Fruit fly (Drosophila melanogaster) whole organism, wandering third instar larva: ENCODE results near the gene CG11723.

Experiments
- Abd-B ChIP-seq: fragments of >200 bp; optimal IDR thresholded peaks from 2 replicates; lab custom pipeline; 2017; ENCODE audit warnings: missing biosample characterization, missing genetic modification characterization
- CG32264 ChIP-seq: fragments of 200-800 bp; sonication (Bioruptor generic); optimal IDR thresholded peaks from 2 replicates; lab custom pipeline; 2016; ENCODE audit warnings: missing biosample characterization, missing genetic modification characterization
- CG9705 ChIP-seq: fragments of 200-800 bp; sonication (Bioruptor generic); optimal IDR thresholded peaks from 2 replicates; lab custom pipeline; 2018; ENCODE audit warnings: missing biosample characterization, mild to moderate bottlenecking, missing genetic modification characterization
- CrebA ChIP-seq: fragments of 200-800 bp; sonication (Bioruptor generic); optimal IDR thresholded peaks from 2 replicates; lab custom pipeline; 2016; ENCODE audit warnings: missing biosample characterization, mild to moderate bottlenecking, missing genetic modification characterization, borderline replicate concordance
- Dfd ChIP-seq: fragments of >200 bp; optimal IDR thresholded peaks from 2 replicates; lab custom pipeline; 2017; ENCODE audit warnings: missing biosample characterization, missing genetic modification characterization
- Dif ChIP-seq: fragments of 200-275, 200-300 bp; sonication (Bioruptor generic); optimal IDR thresholded peaks from 2 replicates; lab custom pipeline; 2018; ENCODE audit warnings: missing biosample characterization, missing genetic modification characterization; ENCODE audit not compliant: partially characterized antibody
- GATAd ChIP-seq: sonication (Bioruptor generic); optimal IDR thresholded peaks from 2 replicates; lab custom pipeline; 2016; ENCODE audit warnings: missing biosample characterization, missing genetic modification characterization
- HLH106 ChIP-seq: fragments of 200-800 bp; optimal IDR thresholded peaks from 3 replicates; lab custom pipeline; 2019; ENCODE audit warnings: missing biosample characterization, mild to moderate bottlenecking, missing genetic modification characterization, moderate library complexity
- Hnf4 ChIP-seq: fragments of 200-800 bp; sonication (Bioruptor generic); optimal IDR thresholded peaks from 2 replicates; lab custom pipeline; 2016; ENCODE audit warnings: missing biosample characterization, mild to moderate bottlenecking, missing genetic modification characterization
- Hr78 ChIP-seq: fragments of >200 bp; optimal IDR thresholded peaks from 2 replicates; lab custom pipeline; 2017; ENCODE audit warnings: missing biosample characterization, missing genetic modification characterization
- Hr83 ChIP-seq: fragments of 200-300 bp; sonication (Bioruptor generic); optimal IDR thresholded peaks from 2 replicates; lab custom pipeline; 2016; ENCODE audit warnings: missing biosample characterization, mild to moderate bottlenecking, missing genetic modification characterization, moderate library complexity; ENCODE audit not compliant: poor library complexity, severe bottlenecking
- Jra ChIP-seq: sonication (Bioruptor generic); optimal IDR thresholded peaks from 2 replicates; lab custom pipeline; 2016; ENCODE audit warnings: missing biosample characterization, missing genetic modification characterization
- Mio ChIP-seq: sonication (Bioruptor generic); optimal IDR thresholded peaks from 2 replicates; lab custom pipeline; 2016; ENCODE audit warnings: missing biosample characterization, missing genetic modification characterization
- Myc ChIP-seq: fragments of >200 bp; optimal IDR thresholded peaks from 2 replicates; lab custom pipeline; 2017
- N ChIP-seq: fragments of >200 bp; optimal IDR thresholded peaks from 2 replicates; lab custom pipeline; 2018; ENCODE audit warnings: missing biosample characterization, missing external identifiers, missing genetic modification characterization
- OdsH ChIP-seq: fragments of 200-800 bp; sonication (Bioruptor generic); optimal IDR thresholded peaks from 2 replicates; lab custom pipeline; 2016; ENCODE audit warnings: missing biosample characterization, mild to moderate bottlenecking, missing genetic modification characterization
- Rel ChIP-seq, 2 experiments: fragments of 200-800 bp; sonication (Bioruptor generic) in 1 of 2; optimal IDR thresholded peaks; 2 replicates in 1 of 2; 3 replicates in 1 of 2; lab custom pipeline; 2016 to 2019; ENCODE audit warnings: mild to moderate bottlenecking in 2 of 2, missing biosample characterization in 2 of 2, missing genetic modification characterization in 2 of 2, moderate library complexity in 1 of 2
- Sp1 ChIP-seq: fragments of 200-800 bp; sonication (Bioruptor generic); optimal IDR thresholded peaks from 3 replicates; lab custom pipeline; 2019; ENCODE audit warnings: missing biosample characterization, mild to moderate bottlenecking, missing genetic modification characterization, moderate library complexity
- Vsx2 ChIP-seq: fragments of 200-300, 225-300 bp; sonication (Bioruptor generic); optimal IDR thresholded peaks from 2 replicates; lab custom pipeline; 2018; ENCODE audit warnings: missing biosample characterization, missing genetic modification characterization; ENCODE audit not compliant: partially characterized antibody
- br ChIP-seq: fragments of 200-800 bp; sonication (Bioruptor generic); optimal IDR thresholded peaks from 2 replicates; lab custom pipeline; 2016; ENCODE audit warnings: missing biosample characterization, missing genetic modification characterization
- brk ChIP-seq: fragments of 200-800 bp; sonication (Bioruptor generic); optimal IDR thresholded peaks from 2 replicates; lab custom pipeline; 2016; ENCODE audit warnings: missing biosample characterization, mild to moderate bottlenecking, missing genetic modification characterization
- dl ChIP-seq, 2 experiments: fragments of 175-275, 200-275 bp in 1 of 2; fragments of 200-275 bp in 1 of 2; sonication (Bioruptor generic); optimal IDR thresholded peaks; lab custom pipeline; 2018; ENCODE audit warnings: mild to moderate bottlenecking in 2 of 2, missing biosample characterization in 2 of 2, missing genetic modification characterization in 2 of 2, moderate library complexity in 2 of 2; ENCODE audit not compliant: partially characterized antibody in 2 of 2, insufficient read depth in 1 of 2
- dmrt93B ChIP-seq: fragments of 200-800 bp; sonication (Bioruptor generic); optimal IDR thresholded peaks from 2 replicates; lab custom pipeline; 2018; ENCODE audit warnings: missing biosample characterization, mild to moderate bottlenecking, missing genetic modification characterization
- dsf ChIP-seq: sonication (Bioruptor generic); optimal IDR thresholded peaks from 2 replicates; lab custom pipeline; 2016; ENCODE audit warnings: missing biosample characterization, missing genetic modification characterization, borderline replicate concordance
- ey ChIP-seq: fragments of 200-800 bp; sonication (Bioruptor generic); optimal IDR thresholded peaks from 2 replicates; lab custom pipeline; 2016; ENCODE audit warnings: missing biosample characterization, missing genetic modification characterization
- foxo ChIP-seq, 2 experiments: fragments of 200-800 bp; sonication (Bioruptor generic); optimal IDR thresholded peaks; 2 replicates in 1 of 2; 3 replicates in 1 of 2; lab custom pipeline; 2016 to 2017; ENCODE audit warnings: missing biosample characterization in 2 of 2, missing genetic modification characterization in 2 of 2
- fru ChIP-seq: fragments of 200-800 bp; sonication (Bioruptor generic); optimal IDR thresholded peaks from 3 replicates; lab custom pipeline; 2016; ENCODE audit warnings: missing biosample characterization, mild to moderate bottlenecking, missing genetic modification characterization
- h ChIP-seq: fragments of 200-800 bp; sonication (Bioruptor generic); optimal IDR thresholded peaks from 3 replicates; lab custom pipeline; 2016; ENCODE audit warnings: missing biosample characterization, mild to moderate bottlenecking, missing genetic modification characterization
- jim ChIP-seq: fragments of 175-275, 200-325 bp; sonication (Bioruptor generic); optimal IDR thresholded peaks from 2 replicates; lab custom pipeline; 2016; ENCODE audit warnings: missing biosample characterization, mild to moderate bottlenecking, missing genetic modification characterization
- lola ChIP-seq: fragments of >200 bp; optimal IDR thresholded peaks from 2 replicates; lab custom pipeline; 2017; ENCODE audit warnings: missing biosample characterization, missing genetic modification characterization
- pan ChIP-seq: fragments of >200 bp; optimal IDR thresholded peaks from 2 replicates; lab custom pipeline; 2017
- psq ChIP-seq: fragments of 200-800 bp; sonication (Bioruptor generic); optimal IDR thresholded peaks from 3 replicates; lab custom pipeline; 2017; ENCODE audit warnings: missing biosample characterization, mild to moderate bottlenecking, missing genetic modification characterization, moderate library complexity
- rgr ChIP-seq: fragments of 200-800 bp; sonication (Bioruptor generic); optimal IDR thresholded peaks from 3 replicates; lab custom pipeline; 2016; ENCODE audit warnings: missing biosample characterization, mild to moderate bottlenecking, missing genetic modification characterization
- sage ChIP-seq: fragments of 200-800 bp; sonication (Bioruptor generic); optimal IDR thresholded peaks from 2 replicates; lab custom pipeline; 2016; ENCODE audit warnings: missing biosample characterization, mild to moderate bottlenecking, missing genetic modification characterization
- sv ChIP-seq: fragments of 200-800 bp; sonication (Bioruptor generic); optimal IDR thresholded peaks from 3 replicates; lab custom pipeline; 2016; ENCODE audit warnings: missing biosample characterization, missing genetic modification characterization
- tai ChIP-seq: sonication (Bioruptor generic); optimal IDR thresholded peaks from 2 replicates; lab custom pipeline; 2016; ENCODE audit warnings: missing biosample characterization, missing genetic modification characterization
- usp ChIP-seq: fragments of >200 bp; optimal IDR thresholded peaks from 2 replicates; lab custom pipeline; 2017; ENCODE audit warnings: missing biosample characterization, missing genetic modification characterization
- woc ChIP-seq: sonication (Bioruptor generic); optimal IDR thresholded peaks from 2 replicates; lab custom pipeline; 2016; ENCODE audit warnings: missing biosample characterization, mild to moderate bottlenecking, missing genetic modification characterization

Gene CG11723

dm6 chr2L:2180665-2181064 is 33.6 kb upstream of the CG11723 start:
- no peak for TF ChIP-seq tai
- no peak for TF ChIP-seq Abd-B (GFP tag; lab: Kevin White, UChicago)
- no peak for TF ChIP-seq jim (GFP tag; lab: Kevin White, UChicago)
- TF ChIP-seq Jra (GFP tag; lab: Kevin White, UChicago): no peak
- no peak for TF ChIP-seq pan (lab: Kevin White, UChicago)
- no peak for TF ChIP-seq sv (GFP tag; lab: Kevin White, UChicago)
- no peak for TF ChIP-seq GATAd (GFP tag; lab: Kevin White, UChicago)
- TF ChIP-seq brk (GFP tag; lab: Kevin White, UChicago): no peak
- no peak for TF ChIP-seq lola (GFP tag; lab: Kevin White, UChicago)
- TF ChIP-seq Sp1 (GFP tag; lab: Kevin White, UChicago): no peak
- TF ChIP-seq Dif (GFP tag; lab: Kevin White, UChicago): no peak
- TF ChIP-seq Vsx2 (GFP tag; lab: Kevin White, UChicago): no peak
- no peak for TF ChIP-seq psq (GFP tag; lab: Kevin White, UChicago)
- no peak for TF ChIP-seq fru (GFP tag; lab: Kevin White, UChicago)
- no peak for TF ChIP-seq h (GFP tag; lab: Kevin White, UChicago)
- TF ChIP-seq HLH106 (tag; lab: Kevin White, UChicago): no peak
- no peak for TF ChIP-seq dsf (GFP tag; lab: Kevin White, UChicago)

dm6 chr2L:2180120-2180539 is 33.1 kb upstream of the CG11723 start:
- peak; percentile 67 for TF ChIP-seq OdsH
- TF ChIP-seq h (GFP tag; lab: Kevin White, UChicago): peak; percentile 77
- TF ChIP-seq ey (GFP tag; lab: Kevin White, UChicago): peak; percentile 69
- TF ChIP-seq Hnf4 (GFP tag; lab: Kevin White, UChicago): peak; percentile 57
- no peak for TF ChIP-seq pan (lab: Kevin White, UChicago)
- peak; percentile 79 for TF ChIP-seq rgr (GFP tag; lab: Kevin White, UChicago)
- no peak for TF ChIP-seq Hr83 (GFP tag; lab: Kevin White, UChicago)
- TF ChIP-seq Hr78 (GFP tag; lab: Kevin White, UChicago): no peak
- TF ChIP-seq dmrt93B: peak; percentile 40
- peak in 1 of 2 experiments; percentile 81 for TF ChIP-seq foxo (GFP tag; optimal IDR thresholded peaks at IDR 0.05; lab: Kevin White, UChicago)
- TF ChIP-seq Abd-B (GFP tag; lab: Kevin White, UChicago): no peak
- TF ChIP-seq HLH106 (tag; lab: Kevin White, UChicago): peak; percentile 71
- TF ChIP-seq Jra (GFP tag; lab: Kevin White, UChicago): peak; percentile 14
- TF ChIP-seq sage (GFP tag; lab: Kevin White, UChicago): peak; percentile 50
- no peak for TF ChIP-seq Mio
- TF ChIP-seq GATAd (GFP tag; lab: Kevin White, UChicago): no peak
- TF ChIP-seq CrebA (GFP tag; lab: Kevin White, UChicago): no peak
- no peak for TF ChIP-seq Dif (GFP tag; lab: Kevin White, UChicago)
- no peak for TF ChIP-seq Myc
- TF ChIP-seq tai: no peak
- TF ChIP-seq jim (GFP tag; lab: Kevin White, UChicago): no peak
- no peak for TF ChIP-seq Dfd (GFP tag; lab: Kevin White, UChicago)
- no peak for TF ChIP-seq N (GFP tag; lab: Kevin White, UChicago)
- no peak for TF ChIP-seq Rel (GFP tag; optimal IDR thresholded peaks at IDR 0.05; lab: Kevin White, UChicago)
- no peak for TF ChIP-seq Rel (tag; optimal IDR thresholded peaks at IDR 0.05; lab: Kevin White, UChicago)
- peak; percentile 26 for TF ChIP-seq CG32264
- TF ChIP-seq usp (GFP tag; lab: Kevin White, UChicago): no peak
- TF ChIP-seq CG9705 (GFP tag; lab: Kevin White, UChicago): no peak
- no peak for TF ChIP-seq lola (GFP tag; lab: Kevin White, UChicago)
- TF ChIP-seq psq (GFP tag; lab: Kevin White, UChicago): peak; percentile 64
- TF ChIP-seq brk (GFP tag; lab: Kevin White, UChicago): no peak
- TF ChIP-seq fru (GFP tag; lab: Kevin White, UChicago): peak; percentile 75
- TF ChIP-seq Sp1 (GFP tag; lab: Kevin White, UChicago): peak; percentile 68
- TF ChIP-seq dl (GFP tag; optimal IDR thresholded peaks at IDR 0.05; lab: Kevin White, UChicago; ENCODE audit: insufficient read depth in 1 of 2, partially characterized antibody in 2 of 2): no peak
- peak; percentile 63 for TF ChIP-seq br (GFP tag; lab: Kevin White, UChicago)
- TF ChIP-seq sv (GFP tag; lab: Kevin White, UChicago): peak; percentile 64
- no peak for TF ChIP-seq dsf (GFP tag; lab: Kevin White, UChicago)
- no peak for TF ChIP-seq Vsx2 (GFP tag; lab: Kevin White, UChicago)
- no peak for TF ChIP-seq woc (GFP tag; lab: Kevin White, UChicago)
